Worm (Caenorhabditis elegans) whole organism, late embryonic: ENCODE data around the gene sru-13.
A peak's percentile ranks its signal among the peaks of the same experiment; 100 is the strongest.

Source experiments
- C38D4.7 ChIP-seq: fragments of 200-800 bp; sonication (Bioruptor generic); optimal IDR thresholded peaks from 2 replicates; lab custom pipeline; 2018; ENCODE audit warnings: mild to moderate bottlenecking, missing genetic modification characterization, moderate library complexity, missing compliant biosample characterization
- Y22D7AL.16 ChIP-seq: sonication (generic microtip); optimal IDR thresholded peaks from 2 replicates; lab custom pipeline; 2016; ENCODE audit warnings: missing genetic modification characterization, missing compliant biosample characterization
- ahr-1 ChIP-seq: sonication (generic microtip); optimal IDR thresholded peaks from 2 replicates; lab custom pipeline; 2016; ENCODE audit warnings: missing genetic modification characterization, missing compliant biosample characterization
- ceh-14 ChIP-seq: sonication (generic microtip); optimal IDR thresholded peaks from 2 replicates; lab custom pipeline; 2016; ENCODE audit warnings: missing genotype, missing genetic modification characterization, missing compliant biosample characterization
- ceh-18 ChIP-seq: sonication (generic microtip); optimal IDR thresholded peaks from 2 replicates; lab custom pipeline; 2016; ENCODE audit warnings: missing genetic modification characterization, missing compliant biosample characterization
- ceh-2 ChIP-seq: sonication (generic microtip); optimal IDR thresholded peaks from 2 replicates; lab custom pipeline; 2016; ENCODE audit warnings: missing genotype, missing genetic modification characterization, missing compliant biosample characterization
- ceh-24 ChIP-seq: sonication (generic microtip); optimal IDR thresholded peaks from 2 replicates; lab custom pipeline; 2016; ENCODE audit warnings: mild to moderate bottlenecking, missing genetic modification characterization, missing compliant biosample characterization
- ceh-31 ChIP-seq: sonication (generic microtip); optimal IDR thresholded peaks from 2 replicates; lab custom pipeline; 2016; ENCODE audit warnings: missing genetic modification characterization, missing compliant biosample characterization
- ceh-34 ChIP-seq: sonication (generic microtip); optimal IDR thresholded peaks from 2 replicates; lab custom pipeline; 2016; ENCODE audit warnings: mild to moderate bottlenecking, missing genetic modification characterization, missing compliant biosample characterization
- ceh-48 ChIP-seq: sonication (generic microtip); optimal IDR thresholded peaks from 2 replicates; lab custom pipeline; 2016; ENCODE audit warnings: missing genetic modification characterization, inconsistent platforms, missing compliant biosample characterization
- che-1 ChIP-seq: sonication (generic microtip); optimal IDR thresholded peaks from 2 replicates; lab custom pipeline; 2016; ENCODE audit warnings: mild to moderate bottlenecking, missing genetic modification characterization, missing compliant biosample characterization
- dve-1 ChIP-seq: sonication (generic microtip); optimal IDR thresholded peaks from 2 replicates; lab custom pipeline; 2017; ENCODE audit warnings: antibody characterized with exemption, mild to moderate bottlenecking, missing genetic modification characterization, missing compliant biosample characterization
- elt-4 ChIP-seq: sonication (generic microtip); optimal IDR thresholded peaks from 2 replicates; lab custom pipeline; 2016; ENCODE audit warnings: missing genetic modification characterization, missing compliant biosample characterization
- eyg-1 ChIP-seq: sonication (generic microtip); optimal IDR thresholded peaks from 2 replicates; lab custom pipeline; 2016; ENCODE audit warnings: missing genotype, missing genetic modification characterization, missing compliant biosample characterization
- fax-1 ChIP-seq: sonication (generic microtip); optimal IDR thresholded peaks from 2 replicates; lab custom pipeline; 2016; ENCODE audit warnings: missing genotype, missing genetic modification characterization, missing compliant biosample characterization
- fkh-10 ChIP-seq: fragments of 150-350 bp; optimal IDR thresholded peaks from 2 replicates; lab custom pipeline; 2014; ENCODE audit warnings: missing biosample characterization, missing genetic modification reagents, missing genetic modification characterization
- fkh-6 ChIP-seq: sonication (generic microtip); optimal IDR thresholded peaks from 2 replicates; lab custom pipeline; 2016; ENCODE audit warnings: missing genetic modification characterization, missing compliant biosample characterization
- gmeb-2 ChIP-seq: sonication (generic microtip); optimal IDR thresholded peaks from 2 replicates; lab custom pipeline; 2016; ENCODE audit warnings: missing genetic modification characterization, inconsistent platforms, missing compliant biosample characterization
- hlh-13 ChIP-seq: fragments of 200-800 bp; sonication (Bioruptor generic); optimal IDR thresholded peaks from 2 replicates; lab custom pipeline; 2018; ENCODE audit warnings: mild to moderate bottlenecking, missing genetic modification characterization, missing compliant biosample characterization
- hlh-15 ChIP-seq: sonication (generic microtip); optimal IDR thresholded peaks from 2 replicates; lab custom pipeline; 2016; ENCODE audit warnings: missing genetic modification characterization, missing compliant biosample characterization
- lim-6 ChIP-seq: sonication (generic microtip); optimal IDR thresholded peaks from 2 replicates; lab custom pipeline; 2016; ENCODE audit warnings: missing genetic modification characterization, missing compliant biosample characterization
- lin-11 ChIP-seq: fragments of 200-800 bp; sonication (Bioruptor generic); optimal IDR thresholded peaks from 2 replicates; lab custom pipeline; 2018; ENCODE audit warnings: mild to moderate bottlenecking, missing genetic modification characterization, missing compliant biosample characterization
- madf-2 ChIP-seq: sonication (generic microtip); optimal IDR thresholded peaks from 2 replicates; lab custom pipeline; 2017; ENCODE audit warnings: missing genetic modification characterization, missing compliant biosample characterization
- mec-3 ChIP-seq: sonication (generic microtip); optimal IDR thresholded peaks from 2 replicates; lab custom pipeline; 2016; ENCODE audit warnings: borderline replicate concordance, missing genetic modification characterization, missing compliant biosample characterization
- nfya-1 ChIP-seq: sonication (generic microtip); optimal IDR thresholded peaks from 2 replicates; lab custom pipeline; 2017; ENCODE audit warnings: missing genetic modification characterization, mild to moderate bottlenecking, missing compliant biosample characterization, antibody characterized with exemption, moderate library complexity
- nhr-11 ChIP-seq: fragments of 150-350 bp; optimal IDR thresholded peaks from 2 replicates; lab custom pipeline; 2014; ENCODE audit warnings: missing biosample characterization, missing genetic modification characterization
- nhr-232 ChIP-seq: sonication (generic microtip); optimal IDR thresholded peaks from 2 replicates; lab custom pipeline; 2016; ENCODE audit warnings: missing genetic modification characterization, missing compliant biosample characterization
- pax-1 ChIP-seq: fragments of 150-350 bp; optimal IDR thresholded peaks from 2 replicates; lab custom pipeline; 2014; ENCODE audit warnings: missing biosample characterization, missing genetic modification characterization
- pha-2 ChIP-seq: sonication (generic microtip); optimal IDR thresholded peaks from 2 replicates; lab custom pipeline; 2017; ENCODE audit warnings: mild to moderate bottlenecking, missing genetic modification characterization, missing compliant biosample characterization
- pros-1 ChIP-seq: fragments of 150-350 bp; optimal IDR thresholded peaks from 2 replicates; lab custom pipeline; 2014; ENCODE audit warnings: missing biosample characterization, missing genetic modification reagents, missing genetic modification characterization
- rnt-1 ChIP-seq: sonication (generic microtip); optimal IDR thresholded peaks from 2 replicates; lab custom pipeline; 2016; ENCODE audit warnings: missing genetic modification characterization, missing compliant biosample characterization
- syd-9 ChIP-seq: sonication (generic microtip); optimal IDR thresholded peaks from 2 replicates; lab custom pipeline; 2016; ENCODE audit warnings: mild to moderate bottlenecking, missing genetic modification characterization, moderate library complexity, missing compliant biosample characterization
- tbx-7 ChIP-seq: sonication (generic microtip); optimal IDR thresholded peaks from 2 replicates; lab custom pipeline; 2016; ENCODE audit warnings: missing genotype, missing genetic modification characterization, missing compliant biosample characterization
- ttx-3 ChIP-seq: sonication (generic microtip); optimal IDR thresholded peaks from 2 replicates; lab custom pipeline; 2016; ENCODE audit warnings: missing genetic modification reagents, missing genetic modification characterization, missing compliant biosample characterization
- unc-3 ChIP-seq, 2 experiments: fragments of 200-800 bp in 1 of 2; sonication (Bioruptor generic) in 1 of 2; sonication (generic microtip) in 1 of 2; conservative IDR thresholded peaks in 1 of 2; optimal IDR thresholded peaks in 1 of 2; 2 replicates each; pipeline versions ENCODE4 v1.3.6 to Lab custom; 2016 to 2022; ENCODE audit warnings: missing compliant biosample characterization in 2 of 2, missing genetic modification characterization in 2 of 2, missing genetic modification reagents in 1 of 2
- unc-86 ChIP-seq: sonication (generic microtip); optimal IDR thresholded peaks from 2 replicates; lab custom pipeline; 2016; ENCODE audit warnings: missing genetic modification characterization, missing compliant biosample characterization
- zip-5 ChIP-seq: sonication (generic microtip); optimal IDR thresholded peaks from 2 replicates; lab custom pipeline; 2016; ENCODE audit warnings: missing genetic modification characterization, missing compliant biosample characterization
- ztf-16 ChIP-seq: sonication (generic microtip); optimal IDR thresholded peaks from 2 replicates; lab custom pipeline; 2017; ENCODE audit warnings: missing genetic modification characterization, missing compliant biosample characterization

The sru-13 gene

DNA sequence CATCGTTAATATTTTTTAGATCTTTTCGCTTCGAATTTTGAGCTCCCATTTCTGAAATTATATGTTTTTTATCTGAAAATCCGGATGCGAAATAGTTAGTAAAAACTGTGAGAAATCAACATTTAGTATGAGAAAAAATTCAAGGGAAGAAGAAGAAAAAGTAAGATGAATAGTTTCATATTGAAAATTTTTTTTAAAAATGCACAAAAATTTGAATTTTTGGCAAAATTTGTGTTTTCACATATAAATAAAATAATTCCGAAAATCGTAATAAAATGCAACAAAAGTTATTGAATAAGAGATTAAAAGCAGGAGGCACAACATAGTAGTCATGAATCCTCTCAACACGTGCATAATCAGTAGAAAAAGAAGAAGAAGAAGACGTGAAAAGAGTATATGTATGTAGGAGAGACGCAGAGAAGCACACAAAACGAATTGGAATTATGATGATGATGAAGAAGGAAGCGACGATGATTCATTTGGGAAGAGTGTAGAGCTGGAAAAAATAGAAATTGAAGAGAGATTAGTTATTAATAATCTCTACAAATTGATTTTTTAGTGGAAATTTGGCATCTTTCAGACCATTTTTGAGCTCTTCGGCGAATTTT is 43.6 kb upstream of the sru-13 start, which contains the start of gene eak-7:
Gene eak-7 (minus strand): TSS at position 51 of the 608 bp plus-strand sequence.
- no peak for TF ChIP-seq mec-3 (tag; lab: Kevin White, UChicago)
- no peak for TF ChIP-seq pax-1
- no peak for TF ChIP-seq nhr-11 (tag; lab: Kevin White, UChicago)
- no peak for TF ChIP-seq fax-1 (tag; lab: Kevin White, UChicago)
- TF ChIP-seq ztf-16 (tag; lab: Kevin White, UChicago), result no peak
- TF ChIP-seq hlh-15, result no peak
- TF ChIP-seq pros-1, result no peak
- no peak for TF ChIP-seq fkh-10 (GFP tag; lab: Kevin White, UChicago)
- TF ChIP-seq fkh-6 (tag; lab: Kevin White, UChicago), result no peak
- TF ChIP-seq ceh-18, result no peak
- TF ChIP-seq unc-3 (GFP tag; conservative IDR thresholded peaks at IDR 0.05; lab: Robert Waterston, UW), result no peak
- no peak for TF ChIP-seq unc-3 (tag; optimal IDR thresholded peaks at IDR 0.05; lab: Kevin White, UChicago)
- TF ChIP-seq madf-2 (tag; lab: Kevin White, UChicago), result no peak
- TF ChIP-seq pha-2, result no peak
- TF ChIP-seq ahr-1 (tag; lab: Kevin White, UChicago), result no peak
- TF ChIP-seq ceh-2 (tag; lab: Kevin White, UChicago), result no peak
- no peak for TF ChIP-seq lim-6 (tag; lab: Kevin White, UChicago)
- TF ChIP-seq nhr-232, result no peak
- TF ChIP-seq ceh-14 (tag; lab: Kevin White, UChicago), result no peak
- no peak for TF ChIP-seq unc-86

- no peak for TF ChIP-seq ceh-24 (tag; lab: Kevin White, UChicago)
- no peak for TF ChIP-seq C38D4.7 (GFP tag; lab: Kevin White, UChicago)
- TF ChIP-seq mec-3 (tag; lab: Kevin White, UChicago), result no peak
- no peak for TF ChIP-seq syd-9 (tag; lab: Kevin White, UChicago)
- no peak for TF ChIP-seq nhr-11 (tag; lab: Kevin White, UChicago)
- no peak for TF ChIP-seq lim-6 (tag; lab: Kevin White, UChicago)
- TF ChIP-seq madf-2 (tag; lab: Kevin White, UChicago), result no peak
- no peak for TF ChIP-seq ahr-1 (tag; lab: Kevin White, UChicago)
- no peak for TF ChIP-seq ceh-34 (tag; lab: Kevin White, UChicago)
- no peak for TF ChIP-seq hlh-15
- no peak for TF ChIP-seq tbx-7 (tag; lab: Kevin White, UChicago)
- no peak for TF ChIP-seq ceh-48 (tag; lab: Kevin White, UChicago)
- no peak for TF ChIP-seq eyg-1 (tag; lab: Kevin White, UChicago)
- no peak for TF ChIP-seq elt-4
- TF ChIP-seq gmeb-2 (tag; lab: Kevin White, UChicago), result no peak
- no peak for TF ChIP-seq dve-1 (tag; lab: Kevin White, UChicago)
- TF ChIP-seq lin-11 (tag; lab: Kevin White, UChicago), result no peak
- no peak for TF ChIP-seq rnt-1 (tag; lab: Kevin White, UChicago)
- no peak for TF ChIP-seq unc-86
Observed at ce11 chrIV:12560568-12560967, 38.1 kb upstream of the sru-13 start, which contains the start of gene snb-7. Gene snb-7 (plus strand): TSS chrIV:12560868.

- TF ChIP-seq unc-86 (peak; percentile 9), ttx-3 (tag; lab: Kevin White, UChicago) (no peak), hlh-15 (peak; percentile 12), hlh-13 (GFP tag; lab: Kevin White, UChicago) (no peak), syd-9 (tag; lab: Kevin White, UChicago) (no peak), zip-5 (peak; percentile 44), pax-1 (peak; percentile 26), che-1 (tag; lab: Kevin White, UChicago) (no peak), ceh-31 (tag; lab: Kevin White, UChicago) (no peak), ceh-14 (tag; lab: Kevin White, UChicago) (peak; percentile 5), nfya-1 (peak; percentile 29), Y22D7AL.16 (tag; lab: Kevin White, UChicago) (no peak)
Observed at ce11 chrIV:12558925-12559450, 36.6 kb upstream of the sru-13 start, which contains the start of the genes ZK795.2 and ZK795.3. Gene ZK795.2 (minus strand): TSS chrIV:12558975. Gene ZK795.3 (plus strand): TSS chrIV:12559365.
